Fruit fly (Drosophila melanogaster) whole organism, embryonic: ENCODE data around the gene CG32079.

Source experiments
- Ada2b ChIP-seq: fragments of 200-800 bp; sonication (Bioruptor generic); IDR thresholded peaks from 2 replicates; pipeline ENCODE4 v1.3.6; 2022; ENCODE audit warnings: missing biosample characterization, missing genetic modification characterization
- Awh ChIP-seq: fragments of 200-800 bp; sonication (Bioruptor generic); IDR thresholded peaks from 2 replicates; pipeline ENCODE4, ENCODE4 v1.3.6; 2022; ENCODE audit warnings: missing biosample characterization, missing genetic modification characterization
- CG10267 ChIP-seq: fragments of 200-800 bp; sonication (Bioruptor generic); optimal IDR thresholded peaks from 2 replicates; lab custom pipeline; 2018; ENCODE audit warnings: missing biosample characterization, mild to moderate bottlenecking, missing genetic modification characterization, moderate library complexity
- CG11093 ChIP-seq: fragments of 200-800 bp; sonication (Bioruptor generic); IDR thresholded peaks from 3 replicates; pipeline ENCODE4 v1.3.6; 2022; ENCODE audit warnings: missing biosample characterization, missing genetic modification characterization
- CG11398 ChIP-seq: fragments of 200-800 bp; sonication (Bioruptor generic); optimal IDR thresholded peaks from 2 replicates; lab custom pipeline; 2016; ENCODE audit warnings: missing biosample characterization, missing genetic modification characterization
- CG11560 ChIP-seq: fragments of 200-800 bp; sonication (Bioruptor generic); IDR thresholded peaks from 3 replicates; pipeline ENCODE4 v1.3.6; 2022; ENCODE audit warnings: missing biosample characterization, missing genetic modification characterization
- CG17361 ChIP-seq: fragments of 200-800 bp; sonication (Bioruptor generic); IDR thresholded peaks from 3 replicates; pipeline ENCODE4 v1.3.6; 2022; ENCODE audit warnings: missing biosample characterization, missing genetic modification characterization
- CG17385 ChIP-seq: fragments of 200-800 bp; sonication (Bioruptor generic); optimal IDR thresholded peaks from 3 replicates; lab custom pipeline; 2018; ENCODE audit warnings: missing biosample characterization, mild to moderate bottlenecking, missing genetic modification characterization
- CG33213 ChIP-seq: fragments of 200-800 bp; sonication (Bioruptor generic); optimal IDR thresholded peaks from 3 replicates; lab custom pipeline; 2016; ENCODE audit warnings: missing biosample characterization, missing genetic modification characterization
- CG4617 ChIP-seq: fragments of 200-800 bp; sonication (Bioruptor generic); optimal IDR thresholded peaks from 3 replicates; lab custom pipeline; 2016; ENCODE audit warnings: missing biosample characterization, missing genetic modification characterization, borderline replicate concordance
- CG8388 ChIP-seq: fragments of 200-800 bp; sonication (Bioruptor generic); optimal IDR thresholded peaks from 2 replicates; lab custom pipeline; 2019; ENCODE audit warnings: missing biosample characterization, mild to moderate bottlenecking, missing genetic modification characterization, moderate library complexity
- CG9437 ChIP-seq: fragments of 200-800 bp; sonication (Bioruptor generic); optimal IDR thresholded peaks from 2 replicates; lab custom pipeline; 2018; ENCODE audit warnings: missing biosample characterization, mild to moderate bottlenecking, missing genetic modification characterization
- CG9817 ChIP-seq: fragments of 200-800 bp; sonication (Bioruptor generic); optimal IDR thresholded peaks from 2 replicates; lab custom pipeline; 2018; ENCODE audit warnings: missing biosample characterization, mild to moderate bottlenecking, missing genetic modification characterization, moderate library complexity
- CHES-1-like ChIP-seq: fragments of 200-800 bp; sonication (Bioruptor generic); optimal IDR thresholded peaks from 2 replicates; lab custom pipeline; 2016; ENCODE audit warnings: missing biosample characterization, missing genetic modification characterization
- D ChIP-seq, 2 experiments: fragments of 200-800 bp in 1 of 2; fragments of >200 bp in 1 of 2; sonication (Bioruptor generic) in 1 of 2; optimal IDR thresholded peaks; 2 replicates in 1 of 2; 3 replicates in 1 of 2; lab custom pipeline; 2017; ENCODE audit warnings: mild to moderate bottlenecking in 1 of 2, missing biosample characterization in 1 of 2, missing genetic modification characterization in 1 of 2, missing genetic modification reagents in 1 of 2
- Dad ChIP-seq: fragments of 200-800 bp; sonication (Bioruptor generic); optimal IDR thresholded peaks from 3 replicates; lab custom pipeline; 2016; ENCODE audit warnings: missing biosample characterization, missing genetic modification characterization
- Dfd ChIP-seq, 2 experiments: fragments of >200 bp; optimal IDR thresholded peaks; 2 replicates each; lab custom pipeline; 2017; ENCODE audit warnings: missing biosample characterization in 2 of 2, missing genetic modification characterization in 2 of 2
- Dip3 ChIP-seq: fragments of 200-800 bp; sonication (Bioruptor generic); optimal IDR thresholded peaks from 3 replicates; lab custom pipeline; 2016; ENCODE audit warnings: missing biosample characterization, missing genetic modification characterization
- ERR ChIP-seq: fragments of 200-800 bp; sonication (Bioruptor generic); optimal IDR thresholded peaks from 2 replicates; lab custom pipeline; 2016; ENCODE audit warnings: missing biosample characterization, missing genetic modification characterization
- Ets65A ChIP-seq: fragments of 200-800 bp; sonication (Bioruptor generic); peaks from one replicate; lab custom pipeline; 2016; ENCODE audit warnings: missing biosample characterization, missing genetic modification characterization
- Fer1 ChIP-seq: fragments of 200-800 bp; sonication (Bioruptor generic); optimal IDR thresholded peaks from 2 replicates; lab custom pipeline; 2017; ENCODE audit warnings: missing biosample characterization, mild to moderate bottlenecking, missing genetic modification characterization
- Hey ChIP-seq: fragments of 200-800 bp; sonication (Bioruptor generic); optimal IDR thresholded peaks from 3 replicates; lab custom pipeline; 2018; ENCODE audit warnings: missing biosample characterization, mild to moderate bottlenecking, missing genetic modification characterization
- Jarid2 ChIP-seq: fragments of 200-800 bp; sonication (Bioruptor generic); optimal IDR thresholded peaks from 3 replicates; lab custom pipeline; 2017; ENCODE audit warnings: mild to moderate bottlenecking, missing biosample characterization, missing genetic modification reagents, missing genetic modification characterization
- NC2β ChIP-seq: fragments of 200-800 bp; sonication (Bioruptor generic); optimal IDR thresholded peaks from 2 replicates; lab custom pipeline; 2016; ENCODE audit warnings: missing biosample characterization, missing genetic modification characterization
- Oli ChIP-seq: fragments of 200-800 bp; sonication (Bioruptor generic); optimal IDR thresholded peaks from 2 replicates; lab custom pipeline; 2018; ENCODE audit warnings: missing biosample characterization, mild to moderate bottlenecking, missing genetic modification characterization, moderate library complexity
- PHDP ChIP-seq: fragments of 200-800 bp; sonication (Bioruptor generic); optimal IDR thresholded peaks from 3 replicates; lab custom pipeline; 2018; ENCODE audit warnings: missing biosample characterization, mild to moderate bottlenecking, missing genetic modification characterization, moderate library complexity
- Rx ChIP-seq: fragments of 200-800 bp; sonication (Bioruptor generic); IDR thresholded peaks from 2 replicates; pipeline ENCODE4 v1.3.6; 2022; ENCODE audit warnings: missing biosample characterization, missing genetic modification characterization
- Six4 ChIP-seq: fragments of 200-800 bp; sonication (Bioruptor generic); optimal IDR thresholded peaks from 2 replicates; lab custom pipeline; 2016; ENCODE audit warnings: missing biosample characterization, missing genetic modification characterization
- Sry-δ ChIP-seq: fragments of 200-800 bp; sonication (Bioruptor generic); optimal IDR thresholded peaks from 2 replicates; lab custom pipeline; 2016; ENCODE audit warnings: missing biosample characterization, missing genetic modification characterization
- Usf ChIP-seq: fragments of 200-800 bp; sonication (Bioruptor generic); optimal IDR thresholded peaks from 2 replicates; lab custom pipeline; 2017; ENCODE audit warnings: missing genotype, missing biosample characterization, missing genetic modification characterization
- al ChIP-seq: fragments of 200-800 bp; sonication (Bioruptor generic); IDR thresholded peaks from 2 replicates; pipeline ENCODE4 v1.3.6; 2022; ENCODE audit warnings: missing biosample characterization, missing genetic modification characterization
- amos ChIP-seq: fragments of 200-800 bp; sonication (Bioruptor generic); IDR thresholded peaks from 2 replicates; pipeline ENCODE4 v1.3.6; 2022; ENCODE audit warnings: missing biosample characterization, missing genetic modification characterization; ENCODE audit not compliant: partially characterized antibody
- bowl ChIP-seq: fragments of 200-800 bp; sonication (Bioruptor generic); IDR thresholded peaks from 2 replicates; pipeline ENCODE4 v1.3.6; 2022; ENCODE audit warnings: missing biosample characterization, missing genetic modification characterization
- chif ChIP-seq, 2 experiments: fragments of 200-800 bp; sonication (Bioruptor generic); optimal IDR thresholded peaks; 3 replicates each; lab custom pipeline; 2016; ENCODE audit warnings: missing biosample characterization in 2 of 2, missing genetic modification characterization in 2 of 2
- dimm ChIP-seq: fragments of 200-800 bp; sonication (Bioruptor generic); IDR thresholded peaks from 2 replicates; pipeline ENCODE4 v1.3.6; 2022; ENCODE audit warnings: missing biosample characterization, missing genetic modification characterization
- disco-r ChIP-seq: fragments of 200-800 bp; sonication (Bioruptor generic); optimal IDR thresholded peaks from 2 replicates; lab custom pipeline; 2016; ENCODE audit warnings: missing biosample characterization, missing genetic modification characterization
- dm ChIP-seq: fragments of 200-800 bp; sonication (Bioruptor generic); optimal IDR thresholded peaks from 3 replicates; lab custom pipeline; 2016; ENCODE audit warnings: missing biosample characterization, missing genetic modification characterization
- emc ChIP-seq: fragments of 200-800 bp; sonication (Bioruptor generic); optimal IDR thresholded peaks from 2 replicates; lab custom pipeline; 2016; ENCODE audit warnings: missing biosample characterization, missing genetic modification characterization
- exex ChIP-seq: fragments of 200-800 bp; sonication (Bioruptor generic); optimal IDR thresholded peaks from 4 replicates; lab custom pipeline; 2018; ENCODE audit warnings: missing biosample characterization, mild to moderate bottlenecking, missing genetic modification characterization, moderate library complexity
- fd96Cb ChIP-seq: fragments of 200-800 bp; sonication (Bioruptor generic); optimal IDR thresholded peaks from 2 replicates; lab custom pipeline; 2018; ENCODE audit warnings: missing biosample characterization, mild to moderate bottlenecking, missing genetic modification characterization, moderate library complexity
- gro ChIP-seq: fragments of 200-800 bp; sonication (Bioruptor generic); optimal IDR thresholded peaks from 2 replicates; lab custom pipeline; 2016; ENCODE audit warnings: missing biosample characterization, missing genetic modification characterization
- jigr1 ChIP-seq: fragments of 200-800 bp; sonication (Bioruptor generic); IDR thresholded peaks from 3 replicates; pipeline ENCODE4 v1.3.6; 2022; ENCODE audit warnings: missing biosample characterization, missing genetic modification characterization
- mld ChIP-seq: fragments of 200-800 bp; sonication (Bioruptor generic); IDR thresholded peaks from 3 replicates; pipeline ENCODE4 v1.3.6; 2022; ENCODE audit warnings: missing biosample characterization, missing genetic modification characterization; ENCODE audit not compliant: partially characterized antibody
- pan ChIP-seq, 4 experiments: fragments of >200 bp in 3 of 4; fragments of 200-800 bp in 1 of 4; sonication (Bioruptor generic) in 1 of 4; optimal IDR thresholded peaks in 3 of 4; IDR thresholded peaks in 1 of 4; 2 replicates each; pipeline versions ENCODE4 v1.3.6 to Lab custom; 2017 to 2022; ENCODE audit warnings: missing biosample characterization in 2 of 4, missing genetic modification characterization in 2 of 4, mixed read lengths in 1 of 4
- sob ChIP-seq: fragments of 200-800 bp; sonication (Bioruptor generic); IDR thresholded peaks from 2 replicates; pipeline ENCODE4 v1.3.6; 2022; ENCODE audit warnings: missing biosample characterization, missing genetic modification characterization
- usp ChIP-seq: fragments of >200 bp; optimal IDR thresholded peaks from 2 replicates; lab custom pipeline; 2017; ENCODE audit warnings: missing biosample characterization, missing genetic modification characterization
- vfl ChIP-seq: fragments of 200-800 bp; sonication (Bioruptor generic); optimal IDR thresholded peaks from 2 replicates; lab custom pipeline; 2016; ENCODE audit warnings: missing biosample characterization, missing genetic modification characterization
- vnd ChIP-seq: fragments of 200-800 bp; sonication (Bioruptor generic); IDR thresholded peaks from 3 replicates; pipeline ENCODE4 v1.3.6; 2022; ENCODE audit warnings: missing biosample characterization, missing genetic modification characterization; ENCODE audit not compliant: partially characterized antibody
- wek ChIP-seq: fragments of 200-800 bp; sonication (Bioruptor generic); optimal IDR thresholded peaks from 3 replicates; lab custom pipeline; 2018; ENCODE audit warnings: missing biosample characterization, mild to moderate bottlenecking, missing genetic modification characterization, moderate library complexity
- zfh1 ChIP-seq: fragments of 200-800 bp; sonication (Bioruptor generic); IDR thresholded peaks from 3 replicates; pipeline ENCODE4 v1.3.6; 2022; ENCODE audit warnings: missing biosample characterization, missing genetic modification characterization

The CG32079 gene

dm6 chr3L:11047877-11048276, 22.5 kb downstream of the CG32079 start (continued):
- peak; percentile 54 for TF ChIP-seq Oli
- peak; percentile 55 for TF ChIP-seq fd96Cb (tag; lab: Kevin White, UChicago)
- peak; percentile 57 for TF ChIP-seq Fer1 (GFP tag; lab: Kevin White, UChicago)
- peak; percentile 25 for TF ChIP-seq Usf
- peak; percentile 32 for TF ChIP-seq CG11398 (GFP tag; lab: Kevin White, UChicago)
- TF ChIP-seq CG17385 (GFP tag; lab: Kevin White, UChicago), result peak; percentile 64
- peak; percentile 65 for TF ChIP-seq wek (GFP tag; lab: Kevin White, UChicago)
- TF ChIP-seq mld (GFP tag; lab: Robert Waterston, UW), result no peak
- peak; percentile 40 for TF ChIP-seq emc
- TF ChIP-seq al (GFP tag; lab: Robert Waterston, UW), result no peak
- TF ChIP-seq Six4 (GFP tag; lab: Kevin White, UChicago), result peak; percentile 54
- TF ChIP-seq CG11560 (tag; lab: Robert Waterston, UW), result peak; percentile 52; the same call in 1 of the 3 replicates
- TF ChIP-seq CG9817 (tag; lab: Kevin White, UChicago), result peak; percentile 65
- TF ChIP-seq CG4617, result peak; percentile 45
- peak; percentile 84 for TF ChIP-seq zfh1 (GFP tag; lab: Robert Waterston, UW)
- TF ChIP-seq disco-r (GFP tag; lab: Kevin White, UChicago), result peak; percentile 65
- TF ChIP-seq bowl (GFP tag; lab: Robert Waterston, UW), result peak; percentile 44; the same call in 1 of the 2 replicates
- TF ChIP-seq PHDP (tag; lab: Kevin White, UChicago), result peak; percentile 62
- peak; percentile 57; the same call in 1 of the 2 replicates for TF ChIP-seq Ada2b
- no peak for TF ChIP-seq pan (optimal IDR thresholded peaks at IDR 0.05; lab: Kevin White, UChicago)
- peak in 1 of 2 experiments; percentile 75 for TF ChIP-seq pan (GFP tag; optimal IDR thresholded peaks at IDR 0.05 in 1 of 2, IDR thresholded peaks at IDR 0.05 in 1 of 2)
- TF ChIP-seq CG11093 (GFP tag; lab: Robert Waterston, UW), result peak; percentile 50; the same call in 2 of the 3 replicates
- peak; percentile 30 for TF ChIP-seq Hey (tag; lab: Kevin White, UChicago)
- TF ChIP-seq CG8388 (GFP tag; lab: Kevin White, UChicago), result peak; percentile 50
- peak; percentile 96 for TF ChIP-seq Ets65A (GFP tag; lab: Kevin White, UChicago)
- peak; percentile 32 for TF ChIP-seq vfl (GFP tag; lab: Kevin White, UChicago)
- TF ChIP-seq CG33213, result peak; percentile 85
- TF ChIP-seq gro, result no peak
- TF ChIP-seq CG17361, result peak; percentile 72
- peak; percentile 39; the same call in 1 of the 2 replicates for TF ChIP-seq dimm (GFP tag; lab: Robert Waterston, UW)
- peak; percentile 57 for TF ChIP-seq CG10267 (tag; lab: Kevin White, UChicago)
- peak; percentile 44 for TF ChIP-seq Sry-δ (GFP tag; lab: Kevin White, UChicago)
- TF ChIP-seq jigr1 (GFP tag; lab: Robert Waterston, UW), result no peak
- no peak for TF ChIP-seq exex
- TF ChIP-seq Rx (GFP tag; lab: Robert Waterston, UW), result peak; percentile 71
- TF ChIP-seq Awh, result peak; percentile 61; the same call in 1 of the 2 replicates
- TF ChIP-seq ERR (GFP tag; lab: Kevin White, UChicago), result peak; percentile 22
- no peak for TF ChIP-seq CG9437 (GFP tag; lab: Kevin White, UChicago)
- TF ChIP-seq dm (GFP tag; lab: Kevin White, UChicago), result peak; percentile 69
- no peak for TF ChIP-seq D (optimal IDR thresholded peaks at IDR 0.05; lab: Kevin White, UChicago)
- TF ChIP-seq D (GFP tag; optimal IDR thresholded peaks at IDR 0.05; lab: Kevin White, UChicago), result peak; percentile 51
- TF ChIP-seq vnd, result no peak
- TF ChIP-seq Dip3, result no peak
- peak; percentile 30 for TF ChIP-seq CHES-1-like (GFP tag; lab: Kevin White, UChicago)
- TF ChIP-seq sob (GFP tag; lab: Robert Waterston, UW), result peak; percentile 82
- TF ChIP-seq Dad, result peak; percentile 65
- no peak for TF ChIP-seq Dfd (GFP tag; optimal IDR thresholded peaks at IDR 0.05; lab: Kevin White, UChicago)
- TF ChIP-seq Jarid2 (GFP tag; lab: Kevin White, UChicago), result peak; percentile 51
- TF ChIP-seq chif (GFP tag; optimal IDR thresholded peaks at IDR 0.05; lab: Kevin White, UChicago), result peak; percentile 60 to 90
- peak; percentile 85 for TF ChIP-seq NC2β (GFP tag; lab: Kevin White, UChicago)
- TF ChIP-seq usp (GFP tag; lab: Kevin White, UChicago), result no peak
- peak; percentile 20; the same call in 1 of the 2 replicates for TF ChIP-seq amos
